Worm (Caenorhabditis elegans) whole organism, L4 larva: ENCODE results near the gene ins-19.

Experiments
- aly-2 ChIP-seq: sonication (generic microtip); optimal IDR thresholded peaks from 2 replicates; lab custom pipeline; 2018; ENCODE audit warnings: missing biosample characterization, missing genetic modification characterization
- lin-39 ChIP-seq: fragments of 150-350 bp; optimal IDR thresholded peaks from 2 replicates; lab custom pipeline; 2014; ENCODE audit warnings: missing biosample characterization, missing genetic modification reagents, missing genetic modification characterization
- mdt-29 ChIP-seq: fragments of 200-800 bp; sonication (Bioruptor generic); IDR thresholded peaks from 2 replicates; pipeline ENCODE4 v1.3.6; 2022; ENCODE audit warnings: missing genetic modification reagents, missing genetic modification characterization, missing compliant biosample characterization
- nhr-25 ChIP-seq: sonication (generic microtip); optimal IDR thresholded peaks from 2 replicates; lab custom pipeline; 2017; ENCODE audit warnings: missing genetic modification characterization, mild to moderate bottlenecking, missing compliant biosample characterization, antibody characterized with exemption, moderate library complexity, borderline replicate concordance; ENCODE audit not compliant: insufficient read depth
- nhr-28 ChIP-seq: fragments of 150-350 bp; optimal IDR thresholded peaks from 2 replicates; lab custom pipeline; 2014; ENCODE audit warnings: missing biosample characterization, missing genetic modification characterization
- nhr-76 ChIP-seq: fragments of 150-350 bp; optimal IDR thresholded peaks from 2 replicates; lab custom pipeline; 2014; ENCODE audit warnings: missing biosample characterization, missing genetic modification characterization
- zip-11 ChIP-seq: fragments of 200-800 bp; sonication (Bioruptor generic); IDR thresholded peaks from 2 replicates; pipeline ENCODE4 v1.3.6; 2022; ENCODE audit warnings: missing genetic modification characterization, missing compliant biosample characterization

- no peak for TF ChIP-seq aly-2 (tag; lab: Kevin White, UChicago)
- no peak for TF ChIP-seq nhr-28 (tag; lab: Kevin White, UChicago)
- no peak for TF ChIP-seq zip-11 (GFP tag; lab: Robert Waterston, UW)
- no peak for TF ChIP-seq lin-39 (tag; lab: Kevin White, UChicago)
- TF ChIP-seq nhr-76 = no peak
- TF ChIP-seq nhr-25 (tag; lab: Kevin White, UChicago) = no peak
- no peak for TF ChIP-seq mdt-29 (GFP tag; lab: Robert Waterston, UW)
Observed at ce11 chrII:3105765-3106164, 20.5 kb downstream of the ins-19 start, which contains the start of gene clec-122.
